Worm (Caenorhabditis elegans): ENCODE measurements around the gene Y67D8B.5.
"Not testable (repeated sequence)": the region's sequence is repeated elsewhere in the genome, so short reads cannot be mapped to it uniquely, and the experiment has no call there.

The Y67D8B.5 gene

DNA sequence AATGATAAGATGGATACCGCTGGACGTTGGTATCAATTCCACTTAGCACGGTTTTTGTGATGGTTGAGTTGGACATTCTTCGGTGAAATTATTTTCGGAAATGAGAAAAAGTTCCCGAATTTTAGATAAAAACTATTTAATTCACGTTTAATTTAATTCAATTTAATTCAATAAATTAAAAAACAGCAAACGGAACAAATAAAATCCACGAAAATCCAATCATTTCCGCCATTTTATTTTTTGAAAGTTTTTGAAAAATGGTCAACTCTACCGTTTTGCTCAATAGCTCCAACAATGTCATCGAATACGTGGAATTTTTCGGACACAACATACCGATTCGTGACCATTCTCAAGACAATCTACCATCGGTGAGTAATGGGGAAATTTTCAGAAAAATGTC is at the start of gene Y67D8B.5, which contains the start of gene Y67D8B.3:
TSS of gene Y67D8B.5 (plus strand) at position 233 of the 400 bp plus-strand sequence.
TSS of gene Y67D8B.3 (minus strand) at position 101 of the 400 bp plus-strand sequence.
- no peak for TF ChIP-seq med-1 (GFP tag; optimal IDR thresholded peaks at IDR 0.05; ENCODE audit: insufficient read depth)

ce11 chrIV:3158175-3158574 is 44.0 kb upstream of the Y67D8B.5 start:
- TF ChIP-seq klf-2 (GFP tag; conservative IDR thresholded peaks at IDR 0.05) = no peak
- TF ChIP-seq ztf-29 (GFP tag; IDR thresholded peaks at IDR 0.05) = no peak
- TF ChIP-seq tab-1 (GFP tag; IDR thresholded peaks at IDR 0.05) = no peak
- TF ChIP-seq ref-1 (GFP tag; conservative IDR thresholded peaks at IDR 0.05) = no peak
- no peak for TF ChIP-seq T22C8.4 (GFP tag; IDR thresholded peaks at IDR 0.05)
- no peak for TF ChIP-seq cog-1 (tag; optimal IDR thresholded peaks at IDR 0.05)
- no peak for TF ChIP-seq flt-1 (GFP tag; IDR thresholded peaks at IDR 0.05)
- TF ChIP-seq med-1 (GFP tag; optimal IDR thresholded peaks at IDR 0.05; ENCODE audit: insufficient read depth) = no peak

DNA sequence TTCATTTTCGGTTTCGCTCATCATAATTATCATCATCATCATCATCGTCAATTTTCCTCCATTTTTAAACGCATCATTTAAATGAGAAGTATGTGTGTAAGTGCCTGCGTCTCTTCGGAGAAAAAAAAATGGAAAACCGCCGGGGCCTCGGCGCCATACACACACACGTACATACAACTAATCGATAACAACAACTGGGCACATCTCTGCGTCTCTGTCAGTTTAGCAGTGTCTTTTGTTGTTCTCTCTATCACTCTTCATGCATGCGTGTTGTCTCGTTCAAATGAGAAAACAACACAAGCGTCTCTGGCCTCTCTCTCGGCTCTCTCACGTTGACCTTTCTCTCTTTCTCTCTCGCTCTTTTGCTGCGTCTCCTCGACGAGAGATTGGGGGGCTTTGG is 41.4 kb upstream of the Y67D8B.5 start:
- TF ChIP-seq flt-1 (GFP tag; IDR thresholded peaks at IDR 0.05) (no peak), T22C8.4 (GFP tag; IDR thresholded peaks at IDR 0.05) (peak; percentile 96), med-1 (GFP tag; optimal IDR thresholded peaks at IDR 0.05; ENCODE audit: insufficient read depth) (no peak), ztf-29 (GFP tag; IDR thresholded peaks at IDR 0.05) (no peak), klf-2 (GFP tag; conservative IDR thresholded peaks at IDR 0.05) (no peak), ref-1 (GFP tag; conservative IDR thresholded peaks at IDR 0.05) (no peak), tab-1 (GFP tag; IDR thresholded peaks at IDR 0.05) (no peak), cog-1 (tag; optimal IDR thresholded peaks at IDR 0.05) (peak; percentile 62)

DNA sequence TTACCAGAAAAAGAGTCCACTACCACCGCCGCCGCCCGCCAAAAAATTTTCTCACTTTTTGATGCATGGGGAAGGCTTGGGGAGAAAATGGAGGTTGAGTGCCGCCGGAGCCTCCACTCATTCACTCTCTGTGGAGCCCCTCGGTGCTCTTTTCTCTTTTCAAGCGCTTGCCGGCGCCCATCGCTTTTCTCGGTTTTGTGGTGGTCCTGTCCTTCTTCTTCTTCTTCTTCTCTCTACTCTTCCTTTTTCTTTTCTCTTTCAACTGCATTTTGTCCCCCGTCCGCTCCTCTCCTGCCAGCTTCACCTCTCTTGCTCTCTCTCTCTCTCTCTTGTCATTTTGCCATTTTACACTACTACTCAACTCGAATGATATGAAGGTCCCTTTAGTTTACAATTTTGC is 38.6 kb upstream of the Y67D8B.5 start:
- TF ChIP-seq T22C8.4 (GFP tag; IDR thresholded peaks at IDR 0.05) (no peak), klf-2 (GFP tag; conservative IDR thresholded peaks at IDR 0.05) (no peak), ztf-23 (GFP tag; IDR thresholded peaks at IDR 0.05) (no peak), flt-1 (GFP tag; IDR thresholded peaks at IDR 0.05) (no peak), ztf-29 (GFP tag; IDR thresholded peaks at IDR 0.05) (no peak), ref-1 (GFP tag; conservative IDR thresholded peaks at IDR 0.05) (no peak), cog-1 (tag; optimal IDR thresholded peaks at IDR 0.05) (no peak), tab-1 (GFP tag; IDR thresholded peaks at IDR 0.05) (no peak), med-1 (GFP tag; optimal IDR thresholded peaks at IDR 0.05; ENCODE audit: insufficient read depth) (no peak)

DNA sequence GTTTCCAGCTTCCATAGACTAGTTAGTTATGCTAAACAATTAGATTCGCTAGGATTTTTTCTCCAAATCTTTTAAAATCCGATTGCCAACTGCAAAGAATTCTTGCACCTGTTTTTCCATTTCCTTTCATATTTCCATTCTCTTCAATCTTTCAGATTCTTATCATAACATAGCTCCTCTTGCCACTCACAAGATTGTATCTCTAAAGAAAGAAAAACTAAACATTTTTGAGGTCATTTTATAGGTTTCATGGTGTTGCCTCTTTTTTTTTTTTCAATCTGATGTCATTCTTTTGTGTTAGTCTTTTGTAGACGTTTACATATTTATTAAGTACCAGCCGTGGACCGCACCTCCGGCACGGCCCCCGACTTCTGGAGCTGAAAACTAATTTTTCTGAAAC is 36.8 kb upstream of the Y67D8B.5 start:
- TF ChIP-seq med-1 (GFP tag; optimal IDR thresholded peaks at IDR 0.05; ENCODE audit: insufficient read depth) (no peak), flt-1 (GFP tag; IDR thresholded peaks at IDR 0.05) (no peak), klf-2 (GFP tag; conservative IDR thresholded peaks at IDR 0.05) (no peak), ztf-29 (GFP tag; IDR thresholded peaks at IDR 0.05) (no peak), ztf-23 (GFP tag; IDR thresholded peaks at IDR 0.05) (no peak), tab-1 (GFP tag; IDR thresholded peaks at IDR 0.05) (no peak), T22C8.4 (GFP tag; IDR thresholded peaks at IDR 0.05) (no peak), cog-1 (tag; optimal IDR thresholded peaks at IDR 0.05) (no peak), ref-1 (GFP tag; conservative IDR thresholded peaks at IDR 0.05) (no peak)

DNA sequence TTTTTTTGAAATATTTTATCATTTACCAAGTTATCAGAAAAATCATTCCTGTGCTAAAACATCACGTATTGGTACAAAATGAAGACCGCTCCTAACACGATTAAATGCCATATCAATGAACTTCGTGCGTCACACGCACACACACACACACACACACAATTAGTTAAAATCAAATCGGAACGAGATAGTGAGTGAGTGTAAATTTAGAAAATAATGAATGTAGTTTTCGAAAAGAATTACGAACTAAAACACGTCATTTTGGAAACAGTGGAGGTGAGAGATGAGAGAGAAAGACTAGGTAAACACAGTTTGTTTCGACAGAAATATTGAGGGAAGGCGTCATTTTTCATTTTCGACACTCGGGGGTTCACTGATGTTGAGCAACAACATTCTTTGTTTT is 35.2 kb upstream of the Y67D8B.5 start:
- no peak for TF ChIP-seq ztf-29 (GFP tag; IDR thresholded peaks at IDR 0.05)
- TF ChIP-seq klf-2 (GFP tag; conservative IDR thresholded peaks at IDR 0.05) = no peak
- no peak for TF ChIP-seq flt-1 (GFP tag; IDR thresholded peaks at IDR 0.05)
- TF ChIP-seq tab-1 (GFP tag; IDR thresholded peaks at IDR 0.05) = no peak
- TF ChIP-seq med-1 (GFP tag; optimal IDR thresholded peaks at IDR 0.05; ENCODE audit: insufficient read depth) = no peak

- TF ChIP-seq med-1 (GFP tag; optimal IDR thresholded peaks at IDR 0.05; ENCODE audit: insufficient read depth) (no peak), tab-1 (GFP tag; IDR thresholded peaks at IDR 0.05) (no peak), klf-2 (GFP tag; conservative IDR thresholded peaks at IDR 0.05) (no peak), ref-1 (GFP tag; conservative IDR thresholded peaks at IDR 0.05) (no peak), flt-1 (GFP tag; IDR thresholded peaks at IDR 0.05) (no peak), cog-1 (tag; optimal IDR thresholded peaks at IDR 0.05) (no peak), ztf-29 (GFP tag; IDR thresholded peaks at IDR 0.05) (no peak), ztf-23 (GFP tag; IDR thresholded peaks at IDR 0.05) (no peak), T22C8.4 (GFP tag; IDR thresholded peaks at IDR 0.05) (no peak)
Measured at ce11 chrIV:3168656-3169216, 33.4 kb upstream of the Y67D8B.5 start.

DNA sequence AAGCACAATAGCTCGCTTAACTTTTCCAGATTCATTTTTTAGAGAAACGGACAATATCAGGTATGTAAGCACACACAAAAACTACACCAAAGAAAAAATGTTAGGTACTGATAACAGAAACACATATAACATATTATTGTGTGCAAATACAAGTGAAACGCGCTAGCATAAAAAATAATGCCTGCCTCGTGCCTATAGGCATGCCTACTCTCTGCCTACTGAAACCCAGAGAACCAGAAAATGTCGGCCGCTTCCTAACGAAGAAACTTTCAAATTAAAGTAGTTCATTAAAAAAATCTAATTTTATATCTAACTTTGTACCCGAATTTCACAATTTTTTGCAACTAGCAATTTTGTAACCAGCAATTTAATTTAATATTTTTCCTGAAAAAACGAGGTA is 29.6 kb upstream of the Y67D8B.5 start, which contains the start of gene Y67D8B.1:
TSS of gene Y67D8B.1 (minus strand) at position 101 of the 400 bp plus-strand sequence.
- TF ChIP-seq cog-1 (tag; optimal IDR thresholded peaks at IDR 0.05); med-1 (GFP tag; optimal IDR thresholded peaks at IDR 0.05; ENCODE audit: insufficient read depth); ztf-23 (GFP tag; IDR thresholded peaks at IDR 0.05): not testable (repeated sequence)

DNA sequence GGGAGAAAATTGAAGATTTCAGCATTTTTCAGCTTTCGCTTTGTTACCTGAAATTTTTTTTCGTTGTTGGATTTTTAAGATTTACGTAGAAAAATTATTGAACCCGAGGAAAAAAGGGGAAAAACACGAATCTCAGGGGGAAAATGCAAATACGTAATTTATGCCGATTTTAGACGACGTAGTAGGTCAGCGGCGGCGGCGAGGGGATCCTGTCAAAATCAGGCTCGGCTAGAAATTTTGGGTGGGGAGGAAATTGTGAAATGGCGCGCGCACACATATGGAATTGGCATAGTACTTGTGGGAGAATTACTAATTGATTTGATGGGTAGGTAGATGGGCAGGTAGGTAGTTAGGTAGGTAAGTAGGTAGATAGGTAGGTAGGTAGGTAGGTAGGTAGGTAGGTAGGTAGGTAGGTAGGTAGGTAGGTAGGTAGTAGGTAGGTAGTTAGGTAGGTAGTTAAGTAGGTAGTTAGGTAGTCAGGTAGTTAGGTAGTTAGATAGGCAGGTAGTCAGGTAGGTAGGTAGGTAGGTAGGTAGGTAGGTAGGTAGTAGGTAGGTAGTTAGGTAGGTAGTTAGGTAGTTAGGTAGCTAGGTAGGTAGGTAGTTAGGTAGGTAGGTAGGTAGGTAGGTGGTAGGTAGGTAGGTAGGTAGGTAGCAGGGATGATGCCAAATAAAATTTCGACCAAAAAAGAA is 25.9 kb upstream of the Y67D8B.5 start, which contains the start of gene nlp-81:
TSS of gene nlp-81 (minus strand) at position 51 of the 692 bp plus-strand sequence.
- no peak for TF ChIP-seq flt-1 (GFP tag; IDR thresholded peaks at IDR 0.05)
- no peak for TF ChIP-seq ztf-29 (GFP tag; IDR thresholded peaks at IDR 0.05)
- TF ChIP-seq klf-2 (GFP tag; conservative IDR thresholded peaks at IDR 0.05) = no peak
- TF ChIP-seq ztf-23 (GFP tag; IDR thresholded peaks at IDR 0.05) = peak; percentile 71
- TF ChIP-seq med-1 (GFP tag; optimal IDR thresholded peaks at IDR 0.05; ENCODE audit: insufficient read depth) = no peak
- no peak for TF ChIP-seq ref-1 (GFP tag; conservative IDR thresholded peaks at IDR 0.05)
- no peak for TF ChIP-seq tab-1 (GFP tag; IDR thresholded peaks at IDR 0.05)
- TF ChIP-seq cog-1 (tag; optimal IDR thresholded peaks at IDR 0.05) = no peak

- TF ChIP-seq klf-2 (GFP tag; conservative IDR thresholded peaks at IDR 0.05) = no peak
- no peak for TF ChIP-seq ztf-29 (GFP tag; IDR thresholded peaks at IDR 0.05)
- no peak for TF ChIP-seq ztf-23 (GFP tag; IDR thresholded peaks at IDR 0.05)
- TF ChIP-seq tab-1 (GFP tag; IDR thresholded peaks at IDR 0.05) = no peak
- no peak for TF ChIP-seq T22C8.4 (GFP tag; IDR thresholded peaks at IDR 0.05)
- TF ChIP-seq flt-1 (GFP tag; IDR thresholded peaks at IDR 0.05) = no peak
- TF ChIP-seq ref-1 (GFP tag; conservative IDR thresholded peaks at IDR 0.05) = no peak
- no peak for TF ChIP-seq cog-1 (tag; optimal IDR thresholded peaks at IDR 0.05)
- TF ChIP-seq med-1 (GFP tag; optimal IDR thresholded peaks at IDR 0.05; ENCODE audit: insufficient read depth) = no peak
Measured at ce11 chrIV:3182920-3183319, 19.2 kb upstream of the Y67D8B.5 start.
